Fruit fly (Drosophila melanogaster): ENCODE results near the gene CG16721.

The CG16721 gene

DNA sequence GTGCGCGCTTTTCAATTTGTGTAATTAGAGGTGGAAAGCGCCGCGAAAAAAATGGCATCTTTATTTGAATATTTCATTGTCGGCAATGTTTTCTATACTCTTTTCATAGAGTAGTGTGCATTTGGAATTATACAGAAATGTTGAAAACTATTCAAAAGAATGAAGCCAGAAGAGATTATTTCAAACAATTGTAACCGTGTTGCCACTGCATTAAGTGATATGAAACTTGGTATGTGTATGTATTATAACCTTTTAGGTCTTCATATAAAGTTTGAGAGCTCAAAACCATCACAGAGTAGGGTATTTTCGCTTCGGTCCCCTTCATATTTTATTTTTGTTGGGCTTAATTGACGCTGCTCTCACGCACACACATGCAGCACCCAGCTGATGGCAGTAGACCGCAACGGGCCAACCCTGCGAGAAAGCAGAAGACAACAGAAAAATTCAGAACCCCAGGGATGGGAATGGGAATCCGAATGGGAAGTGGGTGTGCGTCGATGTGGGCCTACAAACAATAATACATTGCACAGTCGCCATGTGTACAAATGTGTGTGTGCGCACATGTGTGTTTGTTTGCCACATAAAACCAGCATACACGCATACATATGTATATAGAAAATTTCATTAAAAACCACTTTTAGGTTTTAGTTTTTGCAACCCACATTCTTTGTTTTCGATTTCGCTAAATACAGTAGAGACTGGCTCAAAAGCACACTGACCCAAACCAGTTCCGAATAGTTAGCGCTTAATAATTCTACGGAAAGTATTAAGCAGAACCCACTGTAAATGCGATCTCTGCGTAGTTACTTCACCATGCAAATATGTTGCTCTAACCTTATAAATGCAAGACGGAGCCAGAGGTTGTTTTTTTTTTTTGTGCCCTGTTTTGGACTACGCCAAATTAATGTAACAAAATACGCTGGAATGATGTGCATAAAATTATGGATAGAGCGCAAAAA, 15.1 kb downstream of the CG16721 start (continued):
- TF ChIP-seq CG12744 (GFP tag; optimal IDR thresholded peaks at IDR 0.05) (no peak), Lpt (GFP tag; optimal IDR thresholded peaks at IDR 0.05) (no peak), cad (GFP tag; optimal IDR thresholded peaks at IDR 0.05) (no peak), CG32532 (GFP tag; IDR thresholded peaks at IDR 0.05) (peak; percentile 5; the same call in 1 of the 2 replicates), CG10565 (GFP tag; optimal IDR thresholded peaks at IDR 0.05) (no peak), Asciz (GFP tag; optimal IDR thresholded peaks at IDR 0.05) (no peak), dmrt11E (tag; optimal IDR thresholded peaks at IDR 0.05) (peak; percentile 43), gsb (GFP tag; IDR thresholded peaks at IDR 0.05) (no peak), slbo (GFP tag; IDR thresholded peaks at IDR 0.05) (peak; percentile 45; the same call in 1 of the 2 replicates), Sin3A (optimal IDR thresholded peaks at IDR 0.05) (no peak), gsb-n (tag; optimal IDR thresholded peaks at IDR 0.05) (no peak), CG14965 (GFP tag; optimal IDR thresholded peaks at IDR 0.05; ENCODE audit: borderline replicate concordance) (no peak), Nf-YA (GFP tag; IDR thresholded peaks at IDR 0.05) (no peak), H2.0 (GFP tag; IDR thresholded peaks at IDR 0.05) (no peak), CG3726 (GFP tag; IDR thresholded peaks at IDR 0.05) (no peak), Dad (GFP tag; optimal IDR thresholded peaks at IDR 0.05) (no peak), Ravus (GFP tag; IDR thresholded peaks at IDR 0.05) (no peak), lbe (GFP tag; optimal IDR thresholded peaks at IDR 0.05) (no peak), ind (GFP tag; optimal IDR thresholded peaks at IDR 0.05) (no peak), CG14441 (GFP tag; IDR thresholded peaks at IDR 0.05) (no peak), CG16779 (GFP tag; IDR thresholded peaks at IDR 0.05) (no peak), bsh (GFP tag; optimal IDR thresholded peaks at IDR 0.05) (peak in 1 of 2 experiments; percentile 48), zen2 (GFP tag; IDR thresholded peaks at IDR 0.05; ENCODE audit: partially characterized antibody) (no peak), CG17568 (GFP tag; optimal IDR thresholded peaks at IDR 0.05) (no peak), NC2α (GFP tag; optimal IDR thresholded peaks at IDR 0.05) (no peak), kay (GFP tag; optimal IDR thresholded peaks at IDR 0.05) (no peak), CG17186 (GFP tag; optimal IDR thresholded peaks at IDR 0.05) (no peak), onecut (GFP tag; IDR thresholded peaks at IDR 0.05) (no peak), lmd (GFP tag; IDR thresholded peaks at IDR 0.05) (no peak), CG33213 (GFP tag; optimal IDR thresholded peaks at IDR 0.05) (no peak), twi (tag; optimal IDR thresholded peaks at IDR 0.05) (peak; percentile 83), Neu2 (GFP tag; optimal IDR thresholded peaks at IDR 0.05; ENCODE audit: borderline replicate concordance) (no peak), CG30020 (tag; optimal IDR thresholded peaks at IDR 0.05) (no peak), CG10654 (GFP tag; optimal IDR thresholded peaks at IDR 0.05) (no peak), CG11398 (GFP tag; optimal IDR thresholded peaks at IDR 0.05) (no peak), Dek (tag; optimal IDR thresholded peaks at IDR 0.05) (no peak), CG17359 (tag; optimal IDR thresholded peaks at IDR 0.05) (no peak), Ada2b (GFP tag; IDR thresholded peaks at IDR 0.05) (no peak), BtbVII (GFP tag; optimal IDR thresholded peaks at IDR 0.05) (no peak), tup (GFP tag; optimal IDR thresholded peaks at IDR 0.05) (no peak), fru (optimal IDR thresholded peaks at IDR 0.05) (no peak), CG2199 (GFP tag; IDR thresholded peaks at IDR 0.05) (peak; percentile 26; the same call in 1 of the 3 replicates), bigmax (GFP tag; optimal IDR thresholded peaks at IDR 0.05) (no peak), Opbp (GFP tag; IDR thresholded peaks at IDR 0.05; ENCODE audit: partially characterized antibody) (no peak), CG15601 (tag; optimal IDR thresholded peaks at IDR 0.05) (no peak), CG11247 (GFP tag; IDR thresholded peaks at IDR 0.05) (no peak), cas (GFP tag; IDR thresholded peaks at IDR 0.05) (no peak), CG1233 (GFP tag; optimal IDR thresholded peaks at IDR 0.05) (no peak), NK7.1 (GFP tag; optimal IDR thresholded peaks at IDR 0.05) (no peak), CG18011 (GFP tag; optimal IDR thresholded peaks at IDR 0.05) (no peak)
